Fruit fly (Drosophila melanogaster): ENCODE results near the gene hdm.

Gene hdm

DNA sequence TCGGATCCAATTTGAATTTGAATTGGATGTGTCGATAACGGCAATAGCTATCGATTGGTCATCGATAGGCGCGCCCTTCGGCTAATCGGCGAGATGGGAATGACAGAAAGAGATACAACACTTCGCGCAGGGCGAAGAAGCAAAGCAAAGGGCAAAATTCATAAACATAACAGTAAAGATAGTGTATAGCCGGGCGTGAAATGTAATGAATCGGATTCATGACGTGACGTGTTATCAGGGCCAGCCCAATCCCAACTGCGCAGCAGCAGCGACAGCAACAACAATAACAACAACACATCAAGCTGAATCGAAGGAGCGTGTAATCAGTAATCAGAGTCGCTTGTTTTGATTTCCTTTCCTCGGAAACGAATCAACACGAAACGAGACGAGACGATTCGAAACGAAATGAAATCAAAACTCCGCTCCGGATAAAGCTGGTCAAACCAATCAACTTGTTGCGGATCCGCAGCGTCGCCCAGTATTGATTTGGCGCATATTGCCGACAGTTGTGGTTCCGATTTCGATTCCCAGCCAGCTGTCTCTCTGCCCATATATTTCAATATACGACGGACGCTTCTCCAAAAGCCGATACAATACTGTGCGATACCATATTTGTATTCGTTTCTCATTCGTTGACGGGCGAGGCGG, 7.8 kb downstream of the hdm start, which contains the start of gene snz (continued):
- peak; percentile 42; the same call in 1 of the 2 replicates for TF ChIP-seq CG42726 (GFP tag; IDR thresholded peaks at IDR 0.05; ENCODE audit: partially characterized antibody)
- TF ChIP-seq tin (GFP tag; optimal IDR thresholded peaks at IDR 0.05) = no peak
- no peak for TF ChIP-seq Asciz (GFP tag; optimal IDR thresholded peaks at IDR 0.05)
- TF ChIP-seq fru (optimal IDR thresholded peaks at IDR 0.05) = no peak
- TF ChIP-seq nerfin-1 (tag; optimal IDR thresholded peaks at IDR 0.05) = no peak
- no peak for TF ChIP-seq CG10209 (GFP tag; optimal IDR thresholded peaks at IDR 0.05)
- no peak for TF ChIP-seq CG10959 (GFP tag; IDR thresholded peaks at IDR 0.05)
- no peak for TF ChIP-seq Meics (GFP tag; optimal IDR thresholded peaks at IDR 0.05)
- no peak for TF ChIP-seq shn (GFP tag; optimal IDR thresholded peaks at IDR 0.05)
- TF ChIP-seq CG11398 (GFP tag; optimal IDR thresholded peaks at IDR 0.05) = no peak
- TF ChIP-seq wdn (GFP tag; IDR thresholded peaks at IDR 0.05) = no peak
- TF ChIP-seq wek (GFP tag; optimal IDR thresholded peaks at IDR 0.05) = no peak
- TF ChIP-seq slp2 (GFP tag; optimal IDR thresholded peaks at IDR 0.05) = no peak
- peak; percentile 51 for TF ChIP-seq CG17186 (GFP tag; optimal IDR thresholded peaks at IDR 0.05)
- TF ChIP-seq CG4854 (GFP tag; optimal IDR thresholded peaks at IDR 0.05) = no peak
- peak; percentile 22 for TF ChIP-seq CG10267 (tag; optimal IDR thresholded peaks at IDR 0.05)
- peak; percentile 6 for TF ChIP-seq Hand (GFP tag; optimal IDR thresholded peaks at IDR 0.05)
- TF ChIP-seq her (GFP tag; optimal IDR thresholded peaks at IDR 0.05) = no peak
- TF ChIP-seq CG13624 (GFP tag; optimal IDR thresholded peaks at IDR 0.05) = peak; percentile 47
- TF ChIP-seq ranshi (GFP tag; IDR thresholded peaks at IDR 0.05) = no peak; the same call in 1 of the 2 replicates
- TF ChIP-seq Chrac-16 (GFP tag; optimal IDR thresholded peaks at IDR 0.05) = no peak
- no peak for TF ChIP-seq en (GFP tag; optimal IDR thresholded peaks at IDR 0.05)
- TF ChIP-seq chm (GFP tag; IDR thresholded peaks at IDR 0.05) = no peak
- peak; percentile 82 for TF ChIP-seq Bgb (GFP tag; IDR thresholded peaks at IDR 0.05; ENCODE audit: partially characterized antibody)
- TF ChIP-seq sisA (GFP tag; IDR thresholded peaks at IDR 0.05) = no peak
- TF ChIP-seq CG14860 (GFP tag; IDR thresholded peaks at IDR 0.05; ENCODE audit: partially characterized antibody) = peak; percentile 77
- peak; percentile 81 for TF ChIP-seq CG6791 (GFP tag; IDR thresholded peaks at IDR 0.05; ENCODE audit: partially characterized antibody)
- TF ChIP-seq usp (GFP tag; optimal IDR thresholded peaks at IDR 0.05) = no peak
- TF ChIP-seq sim (GFP tag; IDR thresholded peaks at IDR 0.05) = no peak
- TF ChIP-seq NK7.1 (GFP tag; optimal IDR thresholded peaks at IDR 0.05) = no peak
- peak; percentile 10 for TF ChIP-seq caup (GFP tag; optimal IDR thresholded peaks at IDR 0.05; ENCODE audit: severe bottlenecking)
- TF ChIP-seq ttk (GFP tag; IDR thresholded peaks at IDR 0.05) = no peak
- no peak for TF ChIP-seq Vsx1 (GFP tag; optimal IDR thresholded peaks at IDR 0.05)
- no peak for TF ChIP-seq sd (tag; optimal IDR thresholded peaks at IDR 0.05)
- peak; percentile 55 for TF ChIP-seq row (GFP tag; IDR thresholded peaks at IDR 0.05)
- no peak for TF ChIP-seq Awh (GFP tag; IDR thresholded peaks at IDR 0.05)
- TF ChIP-seq zen (tag; optimal IDR thresholded peaks at IDR 0.05) = no peak
- TF ChIP-seq btn (GFP tag; optimal IDR thresholded peaks at IDR 0.05) = no peak
- peak; percentile 86 for TF ChIP-seq D19A (tag; optimal IDR thresholded peaks at IDR 0.05)
- TF ChIP-seq Dad (GFP tag; optimal IDR thresholded peaks at IDR 0.05) = no peak
- TF ChIP-seq CG6854 (GFP tag; optimal IDR thresholded peaks at IDR 0.05) = no peak
- TF ChIP-seq inv (GFP tag; IDR thresholded peaks at IDR 0.05; ENCODE audit: partially characterized antibody) = peak; percentile 48; the same call in 1 of the 2 replicates
- peak; percentile 94 for TF ChIP-seq Deaf1 (tag; optimal IDR thresholded peaks at IDR 0.05)
- TF ChIP-seq H15 (GFP tag; IDR thresholded peaks at IDR 0.05) = no peak
- no peak for TF ChIP-seq CG5245 (GFP tag; optimal IDR thresholded peaks at IDR 0.05)
- TF ChIP-seq wor (GFP tag; IDR thresholded peaks at IDR 0.05) = no peak
- TF ChIP-seq emc (GFP tag; optimal IDR thresholded peaks at IDR 0.05) = no peak
- TF ChIP-seq Lhr (GFP tag; optimal IDR thresholded peaks at IDR 0.05) = no peak
- TF ChIP-seq CG7928 (GFP tag; optimal IDR thresholded peaks at IDR 0.05) = no peak
- no peak for TF ChIP-seq z (GFP tag; IDR thresholded peaks at IDR 0.05)
- no peak for TF ChIP-seq Oaz (GFP tag; IDR thresholded peaks at IDR 0.05)
